Fruit fly (Drosophila melanogaster) whole organism, prepupa: ENCODE measurements around the gene Spn.

Experiments used
- CG10631 ChIP-seq: fragments of 200-800 bp; sonication (Bioruptor generic); optimal IDR thresholded peaks from 2 replicates; lab custom pipeline; 2016; ENCODE audit warnings: missing biosample characterization, missing genetic modification characterization
- CG11294 ChIP-seq: fragments of 200-800 bp; sonication (Bioruptor generic); IDR thresholded peaks from 2 replicates; pipeline ENCODE4 v1.3.6; 2022; ENCODE audit warnings: missing biosample characterization, missing genetic modification characterization
- CG15336 ChIP-seq: fragments of 200-800 bp; sonication (Bioruptor generic); IDR thresholded peaks from 2 replicates; pipeline ENCODE4 v1.3.6; 2022; ENCODE audit warnings: missing biosample characterization, missing genetic modification characterization
- CG32006 ChIP-seq: fragments of 200-800 bp; sonication (Bioruptor generic); optimal IDR thresholded peaks from 3 replicates; lab custom pipeline; 2017; ENCODE audit warnings: missing biosample characterization, mild to moderate bottlenecking, missing genetic modification characterization
- CG34406 ChIP-seq: fragments of 200-800 bp; sonication (Bioruptor generic); optimal IDR thresholded peaks from 3 replicates; lab custom pipeline; 2016; ENCODE audit warnings: missing biosample characterization, missing genetic modification characterization
- CG6792 ChIP-seq: fragments of 200-800 bp; sonication (Bioruptor generic); optimal IDR thresholded peaks from 3 replicates; lab custom pipeline; 2016; ENCODE audit warnings: missing biosample characterization, missing genetic modification characterization
- CG6854 ChIP-seq: fragments of 200-800 bp; sonication (Bioruptor generic); optimal IDR thresholded peaks from 2 replicates; lab custom pipeline; 2017; ENCODE audit warnings: missing biosample characterization, mild to moderate bottlenecking, missing genetic modification characterization
- CG8119 ChIP-seq: fragments of 200-800 bp; sonication (Bioruptor generic); IDR thresholded peaks from 3 replicates; pipeline ENCODE4 v1.3.6; 2022; ENCODE audit warnings: missing biosample characterization, missing genetic modification characterization
- Sox102F ChIP-seq: fragments of 200-800 bp; sonication (Bioruptor generic); optimal IDR thresholded peaks from 2 replicates; lab custom pipeline; 2016; ENCODE audit warnings: missing biosample characterization, mild to moderate bottlenecking, missing genetic modification characterization
- pdm3 ChIP-seq: fragments of 200-800 bp; sonication (Bioruptor generic); optimal IDR thresholded peaks from 3 replicates; lab custom pipeline; 2016; ENCODE audit warnings: missing biosample characterization, missing genetic modification characterization
- spab ChIP-seq: fragments of 200-800 bp; sonication (Bioruptor generic); optimal IDR thresholded peaks from 2 replicates; lab custom pipeline; 2017; ENCODE audit warnings: missing biosample characterization, mild to moderate bottlenecking, missing genetic modification characterization, missing genetic modification reagents
- svp ChIP-seq: fragments of 200-800 bp; sonication (Bioruptor generic); peaks from one replicate; lab custom pipeline; 2016; ENCODE audit warnings: missing biosample characterization, missing genetic modification characterization
- topi ChIP-seq: fragments of 200-800 bp; sonication (Bioruptor generic); optimal IDR thresholded peaks from 3 replicates; lab custom pipeline; 2016; ENCODE audit warnings: missing biosample characterization, missing genetic modification characterization

dm6 chr3L:2582753-2583536 lies 28.9 kb upstream of the Spn start:
- TF ChIP-seq CG8119 (GFP tag; lab: Robert Waterston, UW) (peak; percentile 70; the same call in 2 of the 3 replicates), pdm3 (GFP tag; lab: Kevin White, UChicago) (peak; percentile 81), CG6792 (GFP tag; lab: Kevin White, UChicago) (peak; percentile 84), Sox102F (GFP tag; lab: Kevin White, UChicago) (peak; percentile 92), CG6854 (GFP tag; lab: Kevin White, UChicago) (peak; percentile 77), CG11294 (GFP tag; lab: Robert Waterston, UW) (peak; percentile 77), CG10631 (peak; percentile 66), topi (GFP tag; lab: Kevin White, UChicago) (peak; percentile 92), CG32006 (GFP tag; lab: Kevin White, UChicago) (peak; percentile 78), svp (GFP tag; lab: Kevin White, UChicago) (peak; percentile 95), spab (GFP tag; lab: Kevin White, UChicago) (peak; percentile 57), CG34406 (GFP tag; lab: Kevin White, UChicago) (peak; percentile 69), CG15336 (GFP tag; lab: Robert Waterston, UW) (peak; percentile 83)
